Worm (Caenorhabditis elegans): Measurements from ENCODE around the gene nmur-1.

DNA sequence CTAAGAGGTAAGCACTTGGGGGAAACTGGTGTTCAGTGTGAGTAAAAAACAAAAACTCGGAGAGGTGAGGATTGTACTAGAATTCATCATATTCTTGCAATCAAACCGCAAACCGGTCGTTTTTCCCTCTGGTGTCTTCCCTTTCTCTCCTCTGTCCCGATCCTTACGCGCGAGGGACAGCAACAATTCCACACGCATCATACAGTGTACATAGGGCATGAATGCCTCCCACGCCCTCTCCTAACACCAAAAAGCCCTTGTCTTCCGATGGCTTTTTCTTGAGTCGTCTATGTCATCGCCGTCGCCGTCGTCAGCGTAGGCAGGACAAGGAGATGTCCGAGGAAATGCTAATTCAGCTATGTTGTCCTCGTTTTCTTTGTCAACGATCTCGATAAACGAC is 47.3 kb upstream of the nmur-1 start:
- TF ChIP-seq sma-3 (GFP tag; optimal IDR thresholded peaks at IDR 0.05) = no peak
- no peak for TF ChIP-seq fos-1 (tag; optimal IDR thresholded peaks at IDR 0.05)
- no peak for TF ChIP-seq lin-13 (GFP tag; optimal IDR thresholded peaks at IDR 0.05)
- no peak for TF ChIP-seq unc-39 (tag; optimal IDR thresholded peaks at IDR 0.05)
- TF ChIP-seq unc-62 (GFP tag; optimal IDR thresholded peaks at IDR 0.05) = no peak
- no peak for TF ChIP-seq nhr-77 (tag; optimal IDR thresholded peaks at IDR 0.05)
- TF ChIP-seq R02D3.7 (tag; optimal IDR thresholded peaks at IDR 0.05) = no peak
- no peak for TF ChIP-seq ztf-11 (tag; optimal IDR thresholded peaks at IDR 0.05)
- TF ChIP-seq nhr-6 (tag; optimal IDR thresholded peaks at IDR 0.05) = no peak
- no peak for TF ChIP-seq zag-1 (tag; optimal IDR thresholded peaks at IDR 0.05)
- no peak for TF ChIP-seq aly-2 (tag; optimal IDR thresholded peaks at IDR 0.05)
